Fruit fly (Drosophila melanogaster): Measurements from ENCODE around the gene pkaap.

Gene pkaap

dm6 chr2L:16317131-16317530, 29.0 kb downstream of the pkaap start:
- TF ChIP-seq CG17806 (tag; optimal IDR thresholded peaks at IDR 0.05) (no peak), fd96Ca (GFP tag; IDR thresholded peaks at IDR 0.05) (no peak)

DNA sequence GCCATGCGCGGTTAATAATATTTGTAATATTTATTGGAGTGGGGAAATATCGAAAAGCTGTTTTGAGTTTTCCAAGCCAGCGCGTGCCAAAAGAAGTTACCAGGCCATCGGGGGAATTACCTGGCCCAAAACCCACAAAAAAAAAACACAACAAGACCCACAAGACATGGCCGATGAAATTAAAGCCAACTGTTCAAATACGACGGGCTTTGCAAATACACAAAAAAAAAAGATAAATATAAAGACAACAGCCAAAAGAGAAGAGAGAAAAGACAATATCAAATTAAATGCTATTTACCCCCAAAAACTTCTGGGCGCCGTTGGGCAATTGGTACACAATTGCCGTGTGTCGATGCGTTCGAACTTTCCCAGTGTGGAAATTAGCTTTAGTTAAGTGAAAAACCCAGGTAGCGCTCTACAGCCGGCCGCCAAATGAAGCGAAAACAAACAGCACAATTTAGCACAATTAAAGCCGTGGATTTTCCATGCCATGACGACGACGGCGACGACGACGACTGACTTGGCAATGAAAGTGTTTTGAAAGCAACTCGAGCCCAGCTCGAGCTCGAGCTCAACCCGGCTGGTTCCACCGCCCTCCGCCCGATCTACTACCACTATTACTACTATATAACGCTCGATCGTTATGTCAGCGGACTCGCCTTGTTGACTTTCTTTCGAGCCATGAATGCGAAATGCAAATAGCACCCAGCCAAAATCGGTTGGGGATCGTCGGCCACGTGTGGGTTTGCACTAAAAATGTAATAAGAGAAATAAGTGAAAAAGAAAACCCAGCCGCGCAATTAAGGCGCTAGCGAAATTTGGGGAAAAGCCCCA, 29.9 kb downstream of the pkaap start:
- no peak for TF ChIP-seq CG17806 (tag; optimal IDR thresholded peaks at IDR 0.05)
- TF ChIP-seq CG8301 (tag; optimal IDR thresholded peaks at IDR 0.05): no peak
- no peak for TF ChIP-seq rn (GFP tag; IDR thresholded peaks at IDR 0.05)
- no peak for TF ChIP-seq Pif1A (GFP tag; optimal IDR thresholded peaks at IDR 0.05)
- no peak for TF ChIP-seq Pif1B (GFP tag; optimal IDR thresholded peaks at IDR 0.05)
- TF ChIP-seq CG9948 (tag; optimal IDR thresholded peaks at IDR 0.05): no peak
- TF ChIP-seq Snoo (tag; optimal IDR thresholded peaks at IDR 0.05): no peak
- no peak for TF ChIP-seq CG15710 (tag; optimal IDR thresholded peaks at IDR 0.05)
- no peak for TF ChIP-seq CG34367 (tag; optimal IDR thresholded peaks at IDR 0.05)
- no peak for TF ChIP-seq CG8159 (tag; optimal IDR thresholded peaks at IDR 0.05)
- TF ChIP-seq CG13204 (GFP tag; optimal IDR thresholded peaks at IDR 0.05): no peak
- TF ChIP-seq Ets98B (GFP tag; IDR thresholded peaks at IDR 0.05): no peak
- no peak for TF ChIP-seq EcR (GFP tag; optimal IDR thresholded peaks at IDR 0.05)
- no peak for TF ChIP-seq D1 (tag; optimal IDR thresholded peaks at IDR 0.05)
- TF ChIP-seq CG4496 (GFP tag; IDR thresholded peaks at IDR 0.05): no peak
- no peak for TF ChIP-seq CG32121 (GFP tag; IDR thresholded peaks at IDR 0.05)
- no peak for TF ChIP-seq CG10348 (GFP tag; IDR thresholded peaks at IDR 0.05)
- TF ChIP-seq gl (tag; optimal IDR thresholded peaks at IDR 0.05): no peak
- no peak for TF ChIP-seq CG14655 (GFP tag; optimal IDR thresholded peaks at IDR 0.05)
- no peak; the same call in 2 of the 3 replicates for TF ChIP-seq fd96Ca (GFP tag; IDR thresholded peaks at IDR 0.05)

DNA sequence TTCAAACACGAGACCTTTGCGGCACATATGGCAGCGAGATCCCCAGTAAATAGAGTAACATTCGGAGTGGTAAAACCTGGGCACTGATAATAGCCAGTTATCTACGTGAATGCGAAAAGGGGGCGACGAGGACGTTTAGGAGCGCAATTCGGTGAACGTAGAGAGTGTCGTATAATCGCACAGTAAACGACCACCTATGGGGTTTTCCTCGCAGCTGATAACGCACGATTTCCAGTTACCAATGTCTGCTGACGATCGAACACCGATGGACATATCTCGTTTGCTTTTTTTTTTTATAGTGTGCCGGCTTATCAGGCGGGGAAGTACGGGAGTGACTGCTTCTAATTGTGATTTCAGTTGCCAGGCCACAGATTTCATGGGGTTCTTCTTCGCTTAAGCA, 31.7 kb downstream of the pkaap start:
- TF ChIP-seq CG32121 (GFP tag; IDR thresholded peaks at IDR 0.05): no peak
- TF ChIP-seq gl (tag; optimal IDR thresholded peaks at IDR 0.05): no peak
- TF ChIP-seq CG9948 (tag; optimal IDR thresholded peaks at IDR 0.05): no peak

DNA sequence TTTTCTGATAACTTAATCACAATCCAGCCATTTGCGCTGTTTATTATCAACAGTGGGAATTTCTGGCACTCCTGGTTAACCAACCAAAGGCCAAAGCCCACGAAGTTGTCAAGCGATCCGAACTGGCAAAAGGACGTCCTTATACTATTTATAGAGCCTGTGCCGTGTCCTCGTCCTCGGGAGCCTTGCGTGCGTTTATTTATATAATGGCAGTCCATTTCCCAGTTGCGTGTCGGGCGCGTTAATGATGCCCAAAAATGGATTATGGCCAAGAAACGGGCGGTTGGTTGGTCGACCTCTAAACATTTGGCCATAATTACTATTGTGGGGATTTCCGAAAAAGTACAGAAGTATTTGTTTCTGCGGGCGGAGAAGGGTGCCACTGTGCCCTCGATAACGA, 32.3 kb downstream of the pkaap start:
- TF ChIP-seq CG13204 (GFP tag; optimal IDR thresholded peaks at IDR 0.05) (no peak), CG32121 (GFP tag; IDR thresholded peaks at IDR 0.05) (no peak), Ets98B (GFP tag; IDR thresholded peaks at IDR 0.05) (no peak), CG17806 (tag; optimal IDR thresholded peaks at IDR 0.05) (no peak), CG10348 (GFP tag; IDR thresholded peaks at IDR 0.05) (no peak), fd96Ca (GFP tag; IDR thresholded peaks at IDR 0.05) (no peak), EcR (GFP tag; optimal IDR thresholded peaks at IDR 0.05) (no peak), D1 (tag; optimal IDR thresholded peaks at IDR 0.05) (no peak), CG15710 (tag; optimal IDR thresholded peaks at IDR 0.05) (no peak), Pif1B (GFP tag; optimal IDR thresholded peaks at IDR 0.05) (no peak), CG4496 (GFP tag; IDR thresholded peaks at IDR 0.05) (no peak), CG14655 (GFP tag; optimal IDR thresholded peaks at IDR 0.05) (no peak), rn (GFP tag; IDR thresholded peaks at IDR 0.05) (no peak), Snoo (tag; optimal IDR thresholded peaks at IDR 0.05) (no peak), CG9948 (tag; optimal IDR thresholded peaks at IDR 0.05) (no peak), CG34367 (tag; optimal IDR thresholded peaks at IDR 0.05) (no peak), gl (tag; optimal IDR thresholded peaks at IDR 0.05) (no peak)

- TF ChIP-seq CG4496 (GFP tag; IDR thresholded peaks at IDR 0.05) (0 out of 3 replicates have a peak, but pooled peaks have one; percentile 23), CG10348 (GFP tag; IDR thresholded peaks at IDR 0.05) (no peak), CG12605 (GFP tag; IDR thresholded peaks at IDR 0.05) (no peak), CG9948 (tag; optimal IDR thresholded peaks at IDR 0.05) (no peak)
Observed at dm6 chr2L:16321209-16321608, 33.1 kb downstream of the pkaap start.

- TF ChIP-seq CG14655 (GFP tag; optimal IDR thresholded peaks at IDR 0.05) (no peak), CG34367 (tag; optimal IDR thresholded peaks at IDR 0.05) (no peak), gl (tag; optimal IDR thresholded peaks at IDR 0.05) (no peak), fd96Ca (GFP tag; IDR thresholded peaks at IDR 0.05) (no peak), Pif1A (GFP tag; optimal IDR thresholded peaks at IDR 0.05) (no peak), CG13204 (GFP tag; optimal IDR thresholded peaks at IDR 0.05) (no peak), CG4496 (GFP tag; IDR thresholded peaks at IDR 0.05) (no peak), CG10348 (GFP tag; IDR thresholded peaks at IDR 0.05) (no peak), Snoo (tag; optimal IDR thresholded peaks at IDR 0.05) (no peak), Pif1B (GFP tag; optimal IDR thresholded peaks at IDR 0.05) (no peak), EcR (GFP tag; optimal IDR thresholded peaks at IDR 0.05) (no peak), CG8301 (tag; optimal IDR thresholded peaks at IDR 0.05) (no peak), CG9948 (tag; optimal IDR thresholded peaks at IDR 0.05) (no peak)
Observed at dm6 chr2L:16321872-16322631, 34.0 kb downstream of the pkaap start.

Measured in whole organism, pupa.